Worm (Caenorhabditis elegans) whole organism, L1 larva: ENCODE results near the gene fipr-14.

Source experiments
- C04F5.9 ChIP-seq: sonication (generic microtip); optimal IDR thresholded peaks from 2 replicates; lab custom pipeline; 2016; ENCODE audit warnings: missing genetic modification characterization, missing compliant biosample characterization
- F16B12.6 ChIP-seq: fragments of 150-350 bp; optimal IDR thresholded peaks from 2 replicates; lab custom pipeline; 2014; ENCODE audit warnings: missing biosample characterization, missing genetic modification characterization
- aly-2 ChIP-seq: fragments of 150-350 bp; optimal IDR thresholded peaks from 2 replicates; lab custom pipeline; 2014; ENCODE audit warnings: missing biosample characterization, missing genetic modification characterization
- blmp-1 ChIP-seq: fragments of 150-350 bp; optimal IDR thresholded peaks from 2 replicates; lab custom pipeline; 2014; ENCODE audit warnings: missing biosample characterization, missing genetic modification characterization
- ceh-63 ChIP-seq: fragments of 200-800 bp; sonication (Bioruptor generic); optimal IDR thresholded peaks from 2 replicates; lab custom pipeline; 2018; ENCODE audit warnings: mild to moderate bottlenecking, missing genetic modification characterization, missing compliant biosample characterization
- ceh-8 ChIP-seq: fragments of 200-800 bp; sonication (Bioruptor generic); optimal IDR thresholded peaks from 2 replicates; lab custom pipeline; 2018; ENCODE audit warnings: mild to moderate bottlenecking, missing genetic modification characterization, moderate library complexity, missing compliant biosample characterization
- ceh-82 ChIP-seq, 3 experiments: fragments of 150-350 bp in 1 of 3; sonication (generic microtip) in 2 of 3; optimal IDR thresholded peaks; 2 replicates each; lab custom pipeline; 2014 to 2017; ENCODE audit warnings: missing biosample characterization in 3 of 3, missing genetic modification characterization in 3 of 3
- ceh-88 ChIP-seq: fragments of 200-800 bp; sonication (Bioruptor generic); IDR thresholded peaks from 2 replicates; pipeline ENCODE4 v1.3.6; 2022; ENCODE audit warnings: missing genetic modification characterization, missing compliant biosample characterization
- ceh-90 ChIP-seq: sonication (generic microtip); optimal IDR thresholded peaks from 2 replicates; lab custom pipeline; 2016; ENCODE audit warnings: missing genetic modification characterization, missing compliant biosample characterization
- dpl-1 ChIP-seq, 3 experiments: fragments of 150-350 bp in 2 of 3; sonication (generic microtip) in 1 of 3; optimal IDR thresholded peaks; 2 replicates each; lab custom pipeline; 2014 to 2017; ENCODE audit warnings: missing biosample characterization in 3 of 3, missing genetic modification characterization in 3 of 3, missing genetic modification reagents in 3 of 3
- efl-1 ChIP-seq, 4 experiments: fragments of 150-350 bp; optimal IDR thresholded peaks in 3 of 4; peaks in 1 of 4; 1 replicate in 1 of 4; 2 replicates in 3 of 4; lab custom pipeline; 2014; ENCODE audit warnings: missing biosample characterization in 2 of 4, missing genetic modification characterization in 2 of 4, missing genetic modification reagents in 2 of 4
- elt-2 ChIP-seq: sonication (generic microtip); optimal IDR thresholded peaks from 2 replicates; lab custom pipeline; 2016; ENCODE audit warnings: missing genetic modification characterization, mild to moderate bottlenecking, inconsistent platforms, missing compliant biosample characterization, missing genetic modification reagents
- elt-3 ChIP-seq, 6 experiments: fragments of 150-350 bp in 1 of 6; sonication (generic microtip); optimal IDR thresholded peaks; 2 replicates each; lab custom pipeline; 2017 to 2018; ENCODE audit warnings: missing biosample characterization in 6 of 6, missing genetic modification characterization in 6 of 6, inconsistent platforms in 1 of 6
- ets-5 ChIP-seq: fragments of 200-800 bp; sonication (Bioruptor generic); IDR thresholded peaks from 2 replicates; pipeline ENCODE4 v1.3.6; 2022; ENCODE audit warnings: missing genetic modification characterization, missing compliant biosample characterization
- fkh-8 ChIP-seq: sonication (generic microtip); optimal IDR thresholded peaks from 2 replicates; lab custom pipeline; 2016; ENCODE audit warnings: mild to moderate bottlenecking, missing genetic modification characterization, missing compliant biosample characterization
- fos-1 ChIP-seq: fragments of 150-350 bp; optimal IDR thresholded peaks from 2 replicates; lab custom pipeline; 2014; ENCODE audit warnings: missing biosample characterization, missing genetic modification characterization
- grh-1 ChIP-seq: fragments of 200-800 bp; sonication (Bioruptor generic); IDR thresholded peaks from 2 replicates; pipeline ENCODE4 v1.3.6; 2022; ENCODE audit warnings: missing genetic modification reagents, missing genetic modification characterization, missing compliant biosample characterization
- hpl-2 ChIP-seq: fragments of 150-350 bp; optimal IDR thresholded peaks from 2 replicates; lab custom pipeline; 2014; ENCODE audit warnings: missing biosample characterization, missing genetic modification reagents, missing genetic modification characterization
- irx-1 ChIP-seq: sonication (generic microtip); optimal IDR thresholded peaks from 2 replicates; lab custom pipeline; 2016; ENCODE audit warnings: missing genetic modification characterization, missing compliant biosample characterization
- lin-13 ChIP-seq: fragments of 150-350 bp; optimal IDR thresholded peaks from 2 replicates; lab custom pipeline; 2014; ENCODE audit warnings: missing biosample characterization, missing genetic modification reagents, missing genetic modification characterization
- lin-15B ChIP-seq: fragments of 150-350 bp; sonication (generic microtip); optimal IDR thresholded peaks from 3 replicates; lab custom pipeline; 2014; ENCODE audit warnings: missing biosample characterization, missing genetic modification characterization
- lin-39 ChIP-seq: fragments of 150-350 bp; optimal IDR thresholded peaks from 2 replicates; lab custom pipeline; 2014; ENCODE audit warnings: missing biosample characterization, missing genetic modification reagents, missing genetic modification characterization
- lir-3 ChIP-seq: sonication (generic microtip); optimal IDR thresholded peaks from 2 replicates; lab custom pipeline; 2016; ENCODE audit warnings: mild to moderate bottlenecking, missing genetic modification characterization, moderate library complexity, missing compliant biosample characterization; ENCODE audit not compliant: poor library complexity
- mef-2 ChIP-seq: fragments of 150-350 bp; optimal IDR thresholded peaks from 2 replicates; lab custom pipeline; 2014; ENCODE audit warnings: missing biosample characterization, missing genetic modification characterization
- mep-1 ChIP-seq: fragments of 150-350 bp; optimal IDR thresholded peaks from 2 replicates; lab custom pipeline; 2014; ENCODE audit warnings: missing biosample characterization, missing genetic modification characterization
- nhr-11 ChIP-seq: fragments of 150-350 bp; optimal IDR thresholded peaks from 2 replicates; lab custom pipeline; 2014; ENCODE audit warnings: missing biosample characterization, missing genetic modification characterization
- nhr-19 ChIP-seq: fragments of 200-800 bp; sonication (Bioruptor generic); conservative IDR thresholded peaks from 2 replicates; pipeline ENCODE4 v1.3.6; 2022; ENCODE audit warnings: missing genetic modification characterization, missing compliant biosample characterization
- nhr-237 ChIP-seq: fragments of 150-350 bp; optimal IDR thresholded peaks from 2 replicates; lab custom pipeline; 2014; ENCODE audit warnings: missing biosample characterization, missing genetic modification characterization
- nhr-47 ChIP-seq: sonication (generic microtip); optimal IDR thresholded peaks from 2 replicates; lab custom pipeline; 2016; ENCODE audit warnings: mild to moderate bottlenecking, missing genetic modification characterization, moderate library complexity, missing compliant biosample characterization
- nhr-76 ChIP-seq: sonication (generic microtip); optimal IDR thresholded peaks from 2 replicates; lab custom pipeline; 2017; ENCODE audit warnings: missing biosample characterization, missing genetic modification characterization
- nhr-85 ChIP-seq: sonication (generic microtip); peaks from one replicate; lab custom pipeline; 2016; ENCODE audit warnings: missing genetic modification characterization, inconsistent platforms, missing compliant biosample characterization
- nhr-90 ChIP-seq: sonication (generic microtip); optimal IDR thresholded peaks from 2 replicates; lab custom pipeline; 2016; ENCODE audit warnings: mild to moderate bottlenecking, missing genetic modification characterization, missing compliant biosample characterization; ENCODE audit not compliant: poor library complexity
- pax-3 ChIP-seq: fragments of 200-800 bp; sonication (Bioruptor generic); optimal IDR thresholded peaks from 2 replicates; lab custom pipeline; 2018; ENCODE audit warnings: mild to moderate bottlenecking, missing genetic modification characterization, moderate library complexity, missing compliant biosample characterization
- sptf-1 ChIP-seq: fragments of 150-350 bp; optimal IDR thresholded peaks from 2 replicates; lab custom pipeline; 2014; ENCODE audit warnings: missing biosample characterization, missing genetic modification characterization
- sup-37 ChIP-seq: fragments of 200-800 bp; sonication (Bioruptor generic); optimal IDR thresholded peaks from 2 replicates; lab custom pipeline; 2018; ENCODE audit warnings: mild to moderate bottlenecking, missing genetic modification characterization, missing compliant biosample characterization
- tbx-2 ChIP-seq: sonication (generic microtip); optimal IDR thresholded peaks from 2 replicates; lab custom pipeline; 2016; ENCODE audit warnings: missing genetic modification characterization, missing compliant biosample characterization
- unc-130 ChIP-seq: fragments of 150-350 bp; optimal IDR thresholded peaks from 2 replicates; lab custom pipeline; 2017; ENCODE audit warnings: missing biosample characterization, missing genetic modification characterization, inconsistent platforms
- unc-30 ChIP-seq: sonication (generic microtip); optimal IDR thresholded peaks from 2 replicates; lab custom pipeline; 2017; ENCODE audit warnings: missing biosample characterization, missing genetic modification characterization
- unc-62 ChIP-seq: fragments of 150-350 bp; optimal IDR thresholded peaks from 2 replicates; lab custom pipeline; 2014; ENCODE audit warnings: missing biosample characterization, missing genetic modification reagents, missing genetic modification characterization
- unc-98 ChIP-seq: fragments of 200-800 bp; sonication (Bioruptor generic); IDR thresholded peaks from 2 replicates; pipeline ENCODE4 v1.3.6; 2022; ENCODE audit warnings: missing genetic modification characterization, missing compliant biosample characterization
- zag-1 ChIP-seq: fragments of 150-350 bp; optimal IDR thresholded peaks from 2 replicates; lab custom pipeline; 2014; ENCODE audit warnings: missing biosample characterization, missing genetic modification characterization

The fipr-14 gene

DNA sequence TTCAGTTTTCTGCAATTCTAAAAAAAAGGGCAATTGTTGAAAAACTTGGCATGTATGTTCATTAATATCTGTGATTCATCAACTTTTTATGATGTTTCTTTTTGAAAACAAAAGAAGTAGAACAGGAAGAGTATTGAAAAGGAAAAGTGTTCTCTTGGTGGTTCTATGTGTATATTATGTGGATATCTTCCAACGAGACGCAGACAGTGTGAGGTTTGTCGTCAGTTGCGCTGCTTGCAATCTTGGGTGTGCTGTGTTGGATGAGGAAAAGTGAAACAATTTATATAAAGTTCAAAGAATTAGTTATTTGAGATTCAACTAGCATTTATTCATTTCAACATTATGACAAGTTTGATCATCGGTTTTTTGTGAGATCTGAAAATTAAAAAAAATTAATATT, 24.5 kb upstream of the fipr-14 start (continued):
- TF ChIP-seq zag-1 (tag; lab: Kevin White, UChicago) (no peak), pax-3 (tag; lab: Kevin White, UChicago) (no peak), ets-5 (GFP tag; lab: Robert Waterston, UW) (no peak), ceh-63 (GFP tag; lab: Kevin White, UChicago) (no peak), F16B12.6 (tag; lab: Kevin White, UChicago) (peak; percentile 30), lir-3 (tag; lab: Kevin White, UChicago) (no peak), ceh-90 (tag; lab: Kevin White, UChicago) (no peak), C04F5.9 (tag; lab: Kevin White, UChicago) (no peak), ceh-88 (GFP tag; lab: Robert Waterston, UW) (no peak), lin-39 (tag; lab: Kevin White, UChicago) (no peak), aly-2 (no peak), nhr-85 (peak; percentile 39), hpl-2 (GFP tag; lab: Kevin White, UChicago) (no peak), nhr-11 (tag; lab: Kevin White, UChicago) (no peak), sup-37 (GFP tag; lab: Kevin White, UChicago) (no peak), unc-130 (tag; lab: Kevin White, UChicago) (peak; percentile 4), grh-1 (GFP tag; lab: Robert Waterston, UW) (no peak), lin-13 (GFP tag; lab: Kevin White, UChicago) (no peak), nhr-76 (tag; lab: Kevin White, UChicago) (no peak), efl-1 (optimal IDR thresholded peaks at IDR 0.05; lab: Kevin White, UChicago) (peak in 1 of 2 experiments; percentile 12), efl-1 (GFP tag; optimal IDR thresholded peaks at IDR 0.05 in 1 of 2; lab: Kevin White, UChicago) (no peak), fos-1 (no peak), ceh-8 (no peak), nhr-19 (GFP tag; lab: Robert Waterston, UW) (no peak), unc-30 (no peak), irx-1 (tag; lab: Kevin White, UChicago) (no peak), mep-1 (tag; lab: Kevin White, UChicago) (peak; percentile 19), tbx-2 (tag; lab: Kevin White, UChicago) (peak; percentile 0), elt-2 (no peak), unc-62 (GFP tag; lab: Kevin White, UChicago) (no peak), unc-98 (GFP tag; lab: Robert Waterston, UW) (no peak), fkh-8 (no peak), nhr-47 (tag; lab: Kevin White, UChicago) (no peak), dpl-1 (GFP tag; optimal IDR thresholded peaks at IDR 0.05; lab: Kevin White, UChicago) (peak in 1 of 3 experiments; percentile 29), nhr-237 (tag; lab: Kevin White, UChicago) (no peak), nhr-90 (tag; lab: Kevin White, UChicago) (no peak), mef-2 (tag; lab: Kevin White, UChicago) (no peak), ceh-82 (tag; optimal IDR thresholded peaks at IDR 0.05; lab: Kevin White, UChicago) (no peak), blmp-1 (tag; lab: Kevin White, UChicago) (peak; percentile 95)

- TF ChIP-seq ceh-8 (no peak), tbx-2 (tag; lab: Kevin White, UChicago) (no peak), elt-3 (tag; optimal IDR thresholded peaks at IDR 0.05; lab: Kevin White, UChicago) (no peak), sptf-1 (tag; lab: Kevin White, UChicago) (no peak), lin-15B (no peak), efl-1 (optimal IDR thresholded peaks at IDR 0.05; lab: Kevin White, UChicago) (no peak), efl-1 (GFP tag; optimal IDR thresholded peaks at IDR 0.05 in 1 of 2; lab: Kevin White, UChicago) (peak in 1 of 2 experiments; percentile 69)
- TF ChIP-seq, all 84 proteins: peak for 1
These were observed 22.9 kb upstream of the fipr-14 start for ce11 chrIV:10854042-10854441.
